Worm (Caenorhabditis elegans): Measurements from ENCODE around the gene F38B2.2.

ce11 chrX:11299642-11300307 is 20.6 kb upstream of the F38B2.2 start, which contains the start of the genes snrp-40.1 and F08G12.3:
- no peak for TF ChIP-seq ama-1 (optimal IDR thresholded peaks at IDR 0.05)
- no peak for TF ChIP-seq B0310.2 (tag; optimal IDR thresholded peaks at IDR 0.05)
- TF ChIP-seq hmg-4 (GFP tag; optimal IDR thresholded peaks at IDR 0.05), result peak; percentile 82

All from whole organism, early embryonic.